Worm (Caenorhabditis elegans) whole organism, L4 larva: ENCODE measurements around the gene col-129.

Experiments used
- D1046.2 ChIP-seq: fragments of 200-800 bp; sonication (Bioruptor generic); IDR thresholded peaks from 2 replicates; pipeline ENCODE4 v1.3.6; 2022; ENCODE audit warnings: missing genetic modification characterization, missing compliant biosample characterization
- F26F4.8 ChIP-seq: fragments of 200-800 bp; sonication (Bioruptor generic); conservative IDR thresholded peaks from 2 replicates; pipeline ENCODE4 v1.3.6; 2022; ENCODE audit warnings: missing genetic modification characterization, missing compliant biosample characterization
- F44E2.7 ChIP-seq: fragments of 200-800 bp; sonication (Bioruptor generic); IDR thresholded peaks from 2 replicates; pipeline ENCODE4 v2.1.2; 2022; ENCODE audit warnings: missing genetic modification characterization, missing compliant biosample characterization
- T20F7.1 ChIP-seq: fragments of 200-800 bp; sonication (Bioruptor generic); optimal IDR thresholded peaks from 2 replicates; lab custom pipeline; 2018; ENCODE audit warnings: mild to moderate bottlenecking, missing genetic modification characterization, missing compliant biosample characterization
- T26A8.4 ChIP-seq: fragments of 200-800 bp; sonication (Bioruptor generic); IDR thresholded peaks from 2 replicates; pipeline ENCODE4 v1.3.6; 2022; ENCODE audit warnings: missing genetic modification characterization, missing compliant biosample characterization
- Y5F2A.4 ChIP-seq: fragments of 200-800 bp; sonication (Bioruptor generic); optimal IDR thresholded peaks from 2 replicates; lab custom pipeline; 2018; ENCODE audit warnings: mild to moderate bottlenecking, missing genetic modification characterization, missing compliant biosample characterization
- Y75B8A.6 ChIP-seq: fragments of 200-800 bp; sonication (Bioruptor generic); IDR thresholded peaks from 2 replicates; pipeline ENCODE4 v1.3.6; 2022; ENCODE audit warnings: missing genetic modification reagents, missing genetic modification characterization, missing compliant biosample characterization
- aly-2 ChIP-seq: sonication (generic microtip); optimal IDR thresholded peaks from 2 replicates; lab custom pipeline; 2018; ENCODE audit warnings: missing biosample characterization, missing genetic modification characterization
- ama-1 ChIP-seq: fragments of 150-350 bp; optimal IDR thresholded peaks from 2 replicates; lab custom pipeline; 2014; ENCODE audit warnings: inconsistent platforms, mixed read lengths
- attf-4 ChIP-seq: sonication (generic microtip); optimal IDR thresholded peaks from 3 replicates; lab custom pipeline; 2017; ENCODE audit warnings: missing biosample characterization, missing genetic modification characterization
- ceh-20 ChIP-seq: fragments of 200-800 bp; sonication (Bioruptor generic); IDR thresholded peaks from 2 replicates; pipeline ENCODE4 v1.3.6; 2022; ENCODE audit warnings: missing genetic modification reagents, missing genetic modification characterization, missing compliant biosample characterization
- ceh-32 ChIP-seq: sonication (generic microtip); optimal IDR thresholded peaks from 2 replicates; lab custom pipeline; 2016; ENCODE audit warnings: mild to moderate bottlenecking, missing genetic modification characterization, missing compliant biosample characterization; ENCODE audit not compliant: poor library complexity
- ceh-44 ChIP-seq: fragments of 200-800 bp; sonication (Bioruptor generic); IDR thresholded peaks from 2 replicates; pipeline ENCODE4 v1.3.6; 2022; ENCODE audit warnings: missing genetic modification reagents, missing genetic modification characterization, missing compliant biosample characterization
- ces-1 ChIP-seq: fragments of 150-350 bp; sonication (generic microtip); optimal IDR thresholded peaks from 4 replicates; lab custom pipeline; 2014; ENCODE audit warnings: missing biosample characterization, missing genetic modification reagents, missing genetic modification characterization
- ctbp-1 ChIP-seq: fragments of 200-800 bp; sonication (Bioruptor generic); IDR thresholded peaks from 2 replicates; pipeline ENCODE4 v1.3.6; 2022; ENCODE audit warnings: missing genetic modification reagents, missing genetic modification characterization, missing compliant biosample characterization
- daf-12 ChIP-seq: fragments of 150-350 bp; optimal IDR thresholded peaks from 2 replicates; lab custom pipeline; 2014; ENCODE audit warnings: missing biosample characterization, missing genetic modification reagents, missing genetic modification characterization
- daf-16 ChIP-seq, 3 experiments: sonication (generic microtip); optimal IDR thresholded peaks; 2 replicates each; lab custom pipeline; 2016 to 2017; ENCODE audit warnings: missing genetic modification characterization in 3 of 3, missing genetic modification reagents in 3 of 3, mild to moderate bottlenecking in 2 of 3, missing compliant biosample characterization in 2 of 3, missing biosample characterization in 1 of 3, moderate library complexity in 1 of 3
- daf-19 ChIP-seq: fragments of 200-800 bp; sonication (Bioruptor generic); conservative IDR thresholded peaks from 2 replicates; pipeline ENCODE4 v1.3.6; 2022; ENCODE audit warnings: missing genetic modification characterization, missing compliant biosample characterization
- dmd-8 ChIP-seq: fragments of 200-800 bp; sonication (Bioruptor generic); IDR thresholded peaks from 2 replicates; pipeline ENCODE4 v1.3.6; 2022; ENCODE audit warnings: missing genetic modification characterization, missing compliant biosample characterization
- dpl-1 ChIP-seq: fragments of 150-350 bp; optimal IDR thresholded peaks from 2 replicates; lab custom pipeline; 2014; ENCODE audit warnings: missing biosample characterization, missing genetic modification reagents, missing genetic modification characterization
- dve-1 ChIP-seq: sonication (generic microtip); optimal IDR thresholded peaks from 2 replicates; lab custom pipeline; 2017; ENCODE audit warnings: antibody characterized with exemption, mild to moderate bottlenecking, missing genetic modification characterization, missing compliant biosample characterization; ENCODE audit not compliant: insufficient read depth
- egl-43 ChIP-seq: fragments of 200-800 bp; sonication (Bioruptor generic); IDR thresholded peaks from 2 replicates; pipeline ENCODE4 v1.3.6; 2022; ENCODE audit warnings: missing genetic modification reagents, missing genetic modification characterization, missing compliant biosample characterization
- fkh-10 ChIP-seq: fragments of 150-350 bp; optimal IDR thresholded peaks from 2 replicates; lab custom pipeline; 2014; ENCODE audit warnings: missing biosample characterization, missing genetic modification reagents, missing genetic modification characterization
- fos-1 ChIP-seq: fragments of 150-350 bp; optimal IDR thresholded peaks from 2 replicates; lab custom pipeline; 2014; ENCODE audit warnings: missing biosample characterization, missing genetic modification characterization
- hif-1 ChIP-seq, 2 experiments: sonication (generic microtip); optimal IDR thresholded peaks; 2 replicates each; lab custom pipeline; 2016 to 2017; ENCODE audit warnings: missing compliant biosample characterization in 2 of 2, missing genetic modification characterization in 2 of 2, missing genetic modification reagents in 2 of 2, missing genotype in 2 of 2, mild to moderate bottlenecking in 1 of 2
- lin-1 ChIP-seq: fragments of 200-800 bp; sonication (Bioruptor generic); IDR thresholded peaks from 2 replicates; pipeline ENCODE4 v1.3.6; 2022; ENCODE audit warnings: missing genetic modification reagents, missing genetic modification characterization, missing compliant biosample characterization
- lin-15B ChIP-seq: fragments of 150-350 bp; sonication (generic microtip); optimal IDR thresholded peaks from 3 replicates; lab custom pipeline; 2014; ENCODE audit warnings: missing biosample characterization, missing genetic modification characterization
- lin-38 ChIP-seq: fragments of 200-800 bp; sonication (Bioruptor generic); IDR thresholded peaks from 2 replicates; pipeline ENCODE4 v1.3.6; 2022; ENCODE audit warnings: missing genetic modification reagents, missing genetic modification characterization, missing compliant biosample characterization
- lsy-2 ChIP-seq, 2 experiments: fragments of 150-350 bp in 1 of 2; sonication (generic microtip) in 1 of 2; optimal IDR thresholded peaks; 2 replicates each; lab custom pipeline; 2014 to 2017; ENCODE audit warnings: missing biosample characterization in 2 of 2, missing genetic modification characterization in 2 of 2
- madf-5 ChIP-seq, 2 experiments: fragments of 200-800 bp; sonication (Bioruptor generic); IDR thresholded peaks; 2 replicates each; pipeline ENCODE4 v1.3.6; 2022; ENCODE audit warnings: missing compliant biosample characterization in 2 of 2, missing genetic modification characterization in 2 of 2
- mdt-29 ChIP-seq: fragments of 200-800 bp; sonication (Bioruptor generic); IDR thresholded peaks from 2 replicates; pipeline ENCODE4 v1.3.6; 2022; ENCODE audit warnings: missing genetic modification reagents, missing genetic modification characterization, missing compliant biosample characterization
- mep-1 ChIP-seq: fragments of 150-350 bp; sonication (generic microtip); optimal IDR thresholded peaks from 3 replicates; lab custom pipeline; 2014; ENCODE audit warnings: missing biosample characterization, missing genetic modification characterization
- nhr-10 ChIP-seq: fragments of 150-350 bp; optimal IDR thresholded peaks from 2 replicates; lab custom pipeline; 2014; ENCODE audit warnings: missing biosample characterization, missing genetic modification characterization
- nhr-111 ChIP-seq: fragments of 200-800 bp; sonication (Bioruptor generic); optimal IDR thresholded peaks from 2 replicates; lab custom pipeline; 2018; ENCODE audit warnings: mild to moderate bottlenecking, missing genetic modification characterization, missing compliant biosample characterization
- nhr-237 ChIP-seq: sonication (generic microtip); optimal IDR thresholded peaks from 2 replicates; lab custom pipeline; 2017; ENCODE audit warnings: missing biosample characterization, missing genetic modification characterization
- nhr-25 ChIP-seq: sonication (generic microtip); optimal IDR thresholded peaks from 2 replicates; lab custom pipeline; 2017; ENCODE audit warnings: missing genetic modification characterization, mild to moderate bottlenecking, missing compliant biosample characterization, antibody characterized with exemption, moderate library complexity, borderline replicate concordance; ENCODE audit not compliant: insufficient read depth
- nhr-41 ChIP-seq: fragments of 200-800 bp; sonication (Bioruptor generic); IDR thresholded peaks from 2 replicates; pipeline ENCODE4 v1.3.6; 2022; ENCODE audit warnings: missing genetic modification reagents, missing genetic modification characterization, missing compliant biosample characterization
- nhr-77 ChIP-seq: fragments of 150-350 bp; optimal IDR thresholded peaks from 2 replicates; lab custom pipeline; 2014; ENCODE audit warnings: missing biosample characterization, missing genetic modification characterization
- php-3 ChIP-seq: fragments of 200-800 bp; sonication (Bioruptor generic); IDR thresholded peaks from 2 replicates; pipeline ENCODE4 v1.3.6; 2022; ENCODE audit warnings: missing genetic modification reagents, missing genetic modification characterization, missing compliant biosample characterization
- sdz-12 ChIP-seq: fragments of 200-800 bp; sonication (Bioruptor generic); optimal IDR thresholded peaks from 2 replicates; lab custom pipeline; 2018; ENCODE audit warnings: mild to moderate bottlenecking, missing genetic modification characterization, missing compliant biosample characterization
- snpc-1.2 ChIP-seq: fragments of 200-800 bp; sonication (Bioruptor generic); IDR thresholded peaks from 2 replicates; pipeline ENCODE4 v1.3.6; 2022; ENCODE audit warnings: missing genetic modification reagents, missing genetic modification characterization, missing compliant biosample characterization
- snpc-4 ChIP-seq: fragments of 150-350 bp; optimal IDR thresholded peaks from 2 replicates; lab custom pipeline; 2014; ENCODE audit warnings: missing biosample characterization, missing genetic modification characterization
- spr-1 ChIP-seq: sonication (generic microtip); optimal IDR thresholded peaks from 2 replicates; lab custom pipeline; 2016; ENCODE audit warnings: mild to moderate bottlenecking, missing genetic modification characterization, missing compliant biosample characterization
- spr-3 ChIP-seq: fragments of 200-800 bp; sonication (Bioruptor generic); optimal IDR thresholded peaks from 2 replicates; lab custom pipeline; 2018; ENCODE audit warnings: mild to moderate bottlenecking, missing genetic modification characterization, missing compliant biosample characterization
- tra-1 ChIP-seq: fragments of 200-800 bp; sonication (Bioruptor generic); IDR thresholded peaks from 2 replicates; pipeline ENCODE4 v1.3.6; 2022; ENCODE audit warnings: missing genetic modification reagents, missing genetic modification characterization, missing compliant biosample characterization
- unc-130 ChIP-seq: sonication (generic microtip); optimal IDR thresholded peaks from 2 replicates; lab custom pipeline; 2016; ENCODE audit warnings: missing genetic modification reagents, missing genetic modification characterization, missing compliant biosample characterization
- unc-39 ChIP-seq: sonication (generic microtip); optimal IDR thresholded peaks from 2 replicates; lab custom pipeline; 2017; ENCODE audit warnings: missing biosample characterization, missing genetic modification characterization
- unc-62 ChIP-seq, 3 experiments: fragments of 150-350 bp in 1 of 3; sonication (generic microtip); optimal IDR thresholded peaks in 2 of 3; peaks in 1 of 3; 1 replicate in 1 of 3; 2 replicates in 2 of 3; lab custom pipeline; 2014 to 2017; ENCODE audit warnings: missing biosample characterization in 3 of 3, missing genetic modification characterization in 3 of 3, missing genetic modification reagents in 3 of 3, missing genotype in 1 of 3
- vab-7 ChIP-seq: fragments of 200-800 bp; sonication (Bioruptor generic); IDR thresholded peaks from 2 replicates; pipeline ENCODE4 v1.3.6; 2022; ENCODE audit warnings: missing genetic modification reagents, missing genetic modification characterization, missing compliant biosample characterization
- zip-11 ChIP-seq: fragments of 200-800 bp; sonication (Bioruptor generic); IDR thresholded peaks from 2 replicates; pipeline ENCODE4 v1.3.6; 2022; ENCODE audit warnings: missing genetic modification characterization, missing compliant biosample characterization

Gene col-129

ce11 chrIV:12078907-12079523 is 31.2 kb downstream of the col-129 start, which contains the start of gene lex-1 (continued):
- no peak for TF ChIP-seq T26A8.4 (GFP tag; lab: Robert Waterston, UW)
- no peak for TF ChIP-seq mdt-29
- no peak for TF ChIP-seq tra-1 (GFP tag; lab: Robert Waterston, UW)
- TF ChIP-seq daf-16 (GFP tag; optimal IDR thresholded peaks at IDR 0.05; lab: Kevin White, UChicago) = no peak
- TF ChIP-seq daf-16 (tag; optimal IDR thresholded peaks at IDR 0.05; lab: Kevin White, UChicago) = no peak
- TF ChIP-seq D1046.2 (GFP tag; lab: Robert Waterston, UW) = no peak
- TF ChIP-seq Y75B8A.6 = no peak
- no peak for TF ChIP-seq nhr-77 (tag; lab: Kevin White, UChicago)
- TF ChIP-seq lin-1 (GFP tag; lab: Robert Waterston, UW) = no peak
- no peak for TF ChIP-seq T20F7.1 (GFP tag; lab: Kevin White, UChicago)
- no peak for TF ChIP-seq ces-1 (GFP tag; lab: Kevin White, UChicago)
- no peak for TF ChIP-seq fkh-10 (GFP tag; lab: Kevin White, UChicago)
- no peak for TF ChIP-seq unc-62 (GFP tag; optimal IDR thresholded peaks at IDR 0.05 in 1 of 2; lab: Kevin White, UChicago)
- no peak for TF ChIP-seq unc-62 (tag; optimal IDR thresholded peaks at IDR 0.05; lab: Kevin White, UChicago)
- TF ChIP-seq ama-1 (lab: Kevin White, UChicago) = peak; percentile 48
- no peak for TF ChIP-seq snpc-4 (tag; lab: Kevin White, UChicago)
- no peak for TF ChIP-seq fos-1 (tag; lab: Kevin White, UChicago)
- TF ChIP-seq F26F4.8 (GFP tag; lab: Robert Waterston, UW) = no peak
- TF ChIP-seq madf-5 (GFP tag; IDR thresholded peaks at IDR 0.05; lab: Robert Waterston, UW) = no peak
- no peak for TF ChIP-seq dve-1 (tag; lab: Kevin White, UChicago)
- no peak for TF ChIP-seq sdz-12 (GFP tag; lab: Kevin White, UChicago)
- no peak for TF ChIP-seq nhr-111 (GFP tag; lab: Kevin White, UChicago)
- no peak for TF ChIP-seq lin-15B
- no peak for TF ChIP-seq vab-7 (GFP tag; lab: Robert Waterston, UW)
- no peak for TF ChIP-seq ctbp-1
- TF ChIP-seq dmd-8 = no peak
- TF ChIP-seq ceh-44 (GFP tag; lab: Robert Waterston, UW) = no peak
- TF ChIP-seq ceh-20 (GFP tag; lab: Robert Waterston, UW) = no peak
- TF ChIP-seq snpc-1.2 (GFP tag; lab: Robert Waterston, UW) = no peak
- peak; percentile 69 for TF ChIP-seq dpl-1 (GFP tag; lab: Kevin White, UChicago)
- no peak for TF ChIP-seq zip-11 (GFP tag; lab: Robert Waterston, UW)
- no peak for TF ChIP-seq daf-19 (GFP tag; lab: Robert Waterston, UW)
- peak in 1 of 2 experiments; percentile 64 for TF ChIP-seq lsy-2 (tag; optimal IDR thresholded peaks at IDR 0.05; lab: Kevin White, UChicago)
- no peak for TF ChIP-seq egl-43 (GFP tag; lab: Robert Waterston, UW)
- TF ChIP-seq ceh-32 (tag; lab: Kevin White, UChicago) = no peak
- TF ChIP-seq lin-38 (GFP tag; lab: Robert Waterston, UW) = peak; percentile 81
- TF ChIP-seq attf-4 = no peak
- TF ChIP-seq nhr-237 (tag; lab: Kevin White, UChicago) = no peak
- TF ChIP-seq nhr-25 = no peak
- TF ChIP-seq php-3 (GFP tag; lab: Robert Waterston, UW) = no peak
- TF ChIP-seq hif-1 (tag; optimal IDR thresholded peaks at IDR 0.05; lab: Kevin White, UChicago) = peak in 1 of 2 experiments; percentile 1
- TF ChIP-seq unc-130 (GFP tag; lab: Kevin White, UChicago) = no peak
- no peak for TF ChIP-seq nhr-10 (tag; lab: Kevin White, UChicago)
- TF ChIP-seq F44E2.7 (GFP tag; lab: Robert Waterston, UW) = no peak
- no peak for TF ChIP-seq aly-2 (tag; lab: Kevin White, UChicago)
- peak; percentile 46 for TF ChIP-seq mep-1
- TF ChIP-seq nhr-41 (GFP tag; lab: Robert Waterston, UW) = no peak
- no peak for TF ChIP-seq Y5F2A.4 (GFP tag; lab: Kevin White, UChicago)
- TF ChIP-seq spr-1 (tag; lab: Kevin White, UChicago) = no peak
- no peak for TF ChIP-seq daf-12
- TF ChIP-seq unc-39 (tag; lab: Kevin White, UChicago) = no peak
- no peak for TF ChIP-seq spr-3 (GFP tag; lab: Kevin White, UChicago)
